Worm (Caenorhabditis elegans) whole organism, young adult: Measurements from ENCODE around the gene F44F4.9.

Experiments used
- B0261.1 ChIP-seq: sonication (generic microtip); optimal IDR thresholded peaks from 2 replicates; lab custom pipeline; 2016; ENCODE audit warnings: mild to moderate bottlenecking, missing genetic modification characterization, moderate library complexity, missing compliant biosample characterization
- C17E4.6 ChIP-seq: fragments of 200-800 bp; sonication (Bioruptor generic); IDR thresholded peaks from 2 replicates; pipeline ENCODE4 v1.3.6; 2022; ENCODE audit warnings: missing genetic modification reagents, missing genetic modification characterization, missing compliant biosample characterization
- F37B4.10 ChIP-seq: fragments of 200-800 bp; sonication (Bioruptor generic); IDR thresholded peaks from 2 replicates; pipeline ENCODE4 v1.3.6; 2022; ENCODE audit warnings: missing genetic modification characterization, missing compliant biosample characterization
- F52B5.7 ChIP-seq: sonication (generic microtip); optimal IDR thresholded peaks from 2 replicates; lab custom pipeline; 2016; ENCODE audit warnings: mild to moderate bottlenecking, missing genetic modification characterization, missing compliant biosample characterization
- F55B11.4 ChIP-seq: sonication (generic microtip); optimal IDR thresholded peaks from 2 replicates; lab custom pipeline; 2016; ENCODE audit warnings: missing compliant biosample characterization, missing genetic modification characterization, borderline replicate concordance; ENCODE audit not compliant: insufficient read depth
- F57A8.1 ChIP-seq: fragments of 200-800 bp; sonication (Bioruptor generic); optimal IDR thresholded peaks from 2 replicates; lab custom pipeline; 2018; ENCODE audit warnings: mild to moderate bottlenecking, missing genetic modification characterization, moderate library complexity, missing compliant biosample characterization
- K12H6.12 ChIP-seq: fragments of 200-800 bp; sonication (Bioruptor generic); optimal IDR thresholded peaks from 2 replicates; lab custom pipeline; 2018; ENCODE audit warnings: mild to moderate bottlenecking, missing genetic modification characterization, missing compliant biosample characterization
- aptf-2 ChIP-seq: fragments of 200-800 bp; sonication (Bioruptor generic); conservative IDR thresholded peaks from 2 replicates; pipeline ENCODE4 v1.3.6; 2022; ENCODE audit warnings: missing genetic modification reagents, missing genetic modification characterization, missing compliant biosample characterization
- attf-3 ChIP-seq: fragments of 200-800 bp; sonication (Bioruptor generic); conservative IDR thresholded peaks from 2 replicates; pipeline ENCODE4 v1.3.6; 2022; ENCODE audit warnings: missing genetic modification reagents, missing genetic modification characterization, missing compliant biosample characterization
- attf-5 ChIP-seq: fragments of 200-800 bp; sonication (Bioruptor generic); optimal IDR thresholded peaks from 2 replicates; lab custom pipeline; 2018; ENCODE audit warnings: mild to moderate bottlenecking, missing genetic modification characterization, missing compliant biosample characterization
- attf-6 ChIP-seq: fragments of 200-800 bp; sonication (Bioruptor generic); IDR thresholded peaks from 2 replicates; pipeline ENCODE4 v1.3.6; 2022; ENCODE audit warnings: missing genetic modification reagents, missing genetic modification characterization, missing compliant biosample characterization
- cebp-1 ChIP-seq, 2 experiments: fragments of 200-800 bp in 1 of 2; sonication (Bioruptor generic) in 1 of 2; sonication (generic microtip) in 1 of 2; IDR thresholded peaks in 1 of 2; optimal IDR thresholded peaks in 1 of 2; 2 replicates each; pipeline versions ENCODE4 v1.3.6 to Lab custom; 2017 to 2022; ENCODE audit warnings: missing compliant biosample characterization in 2 of 2, missing genetic modification characterization in 2 of 2, mild to moderate bottlenecking in 1 of 2, missing genetic modification reagents in 1 of 2, moderate library complexity in 1 of 2
- ceh-58 ChIP-seq: fragments of 200-800 bp; sonication (Bioruptor generic); IDR thresholded peaks from 2 replicates; pipeline ENCODE4 v1.3.6; 2022; ENCODE audit warnings: missing genetic modification characterization, missing compliant biosample characterization
- dpl-1 ChIP-seq: fragments of 150-350 bp; optimal IDR thresholded peaks from 2 replicates; lab custom pipeline; 2014; ENCODE audit warnings: missing biosample characterization, missing genetic modification reagents, missing genetic modification characterization
- efl-1 ChIP-seq: fragments of 150-350 bp; optimal IDR thresholded peaks from 2 replicates; lab custom pipeline; 2014; ENCODE audit warnings: missing biosample characterization, missing genetic modification reagents, missing genetic modification characterization
- egl-18 ChIP-seq: fragments of 200-800 bp; sonication (Bioruptor generic); IDR thresholded peaks from 2 replicates; pipeline ENCODE4 v1.3.6; 2022; ENCODE audit warnings: missing genetic modification reagents, missing genetic modification characterization, missing compliant biosample characterization
- hrde-1 ChIP-seq: sonication (generic microtip); optimal IDR thresholded peaks from 2 replicates; lab custom pipeline; 2016; ENCODE audit warnings: missing genetic modification characterization, mild to moderate bottlenecking, missing compliant biosample characterization, moderate library complexity, missing genotype, missing genetic modification reagents, borderline replicate concordance
- lag-1 ChIP-seq: fragments of 200-800 bp; sonication (Bioruptor generic); IDR thresholded peaks from 2 replicates; pipeline ENCODE4 v1.3.6; 2022; ENCODE audit warnings: missing genetic modification reagents, missing genetic modification characterization, missing compliant biosample characterization
- let-607 ChIP-seq, 2 experiments: fragments of 200-800 bp in 1 of 2; sonication (Bioruptor generic) in 1 of 2; sonication (generic microtip) in 1 of 2; optimal IDR thresholded peaks; 2 replicates each; lab custom pipeline; 2016 to 2018; ENCODE audit warnings: mild to moderate bottlenecking in 2 of 2, missing compliant biosample characterization in 2 of 2, missing genetic modification characterization in 2 of 2, moderate library complexity in 2 of 2, missing genotype in 1 of 2
- lin-26 ChIP-seq: fragments of 200-800 bp; sonication (Bioruptor generic); IDR thresholded peaks from 2 replicates; pipeline ENCODE4 v1.3.6; 2022; ENCODE audit warnings: missing genetic modification reagents, missing genetic modification characterization, missing compliant biosample characterization
- lin-54 ChIP-seq: fragments of 200-800 bp; sonication (Bioruptor generic); optimal IDR thresholded peaks from 2 replicates; lab custom pipeline; 2018; ENCODE audit warnings: mild to moderate bottlenecking, missing genetic modification characterization, missing compliant biosample characterization
- lsy-27 ChIP-seq: sonication (generic microtip); optimal IDR thresholded peaks from 2 replicates; lab custom pipeline; 2017; ENCODE audit warnings: missing genetic modification characterization, mild to moderate bottlenecking, missing compliant biosample characterization, antibody characterized with exemption, missing genotype, borderline replicate concordance; ENCODE audit not compliant: insufficient read depth
- madf-6 ChIP-seq: fragments of 200-800 bp; sonication (Bioruptor generic); IDR thresholded peaks from 2 replicates; pipeline ENCODE4 v1.3.6; 2022; ENCODE audit warnings: missing genetic modification reagents, missing genetic modification characterization, missing compliant biosample characterization
- mes-4 ChIP-seq: sonication (generic microtip); optimal IDR thresholded peaks from 2 replicates; lab custom pipeline; 2016; ENCODE audit warnings: missing genotype, missing genetic modification characterization, missing compliant biosample characterization
- nfya-2 ChIP-seq: fragments of 200-800 bp; sonication (Bioruptor generic); IDR thresholded peaks from 2 replicates; pipeline ENCODE4 v1.3.6; 2022; ENCODE audit warnings: missing genetic modification reagents, missing genetic modification characterization, missing compliant biosample characterization
- nhr-120 ChIP-seq: fragments of 200-800 bp; sonication (Bioruptor generic); IDR thresholded peaks from 2 replicates; pipeline ENCODE4 v1.3.6; 2022; ENCODE audit warnings: missing genetic modification characterization, missing compliant biosample characterization
- nhr-27 ChIP-seq: fragments of 200-800 bp; sonication (Bioruptor generic); optimal IDR thresholded peaks from 2 replicates; lab custom pipeline; 2018; ENCODE audit warnings: mild to moderate bottlenecking, missing genetic modification characterization, moderate library complexity, missing compliant biosample characterization
- nhr-90 ChIP-seq: sonication (generic microtip); optimal IDR thresholded peaks from 2 replicates; lab custom pipeline; 2016; ENCODE audit warnings: missing genotype, mild to moderate bottlenecking, missing genetic modification characterization, missing compliant biosample characterization
- pha-4 ChIP-seq: fragments of 150-350 bp; sonication (generic microtip); optimal IDR thresholded peaks from 2 replicates; lab custom pipeline; 2014; ENCODE audit warnings: missing biosample characterization, missing genetic modification reagents, missing genetic modification characterization
- rcor-1 ChIP-seq: fragments of 200-800 bp; sonication (Bioruptor generic); IDR thresholded peaks from 2 replicates; pipeline ENCODE4 v1.3.6; 2022; ENCODE audit warnings: missing genetic modification reagents, missing genetic modification characterization, missing compliant biosample characterization
- rec-8 ChIP-seq, 2 experiments: sonication (generic microtip); optimal IDR thresholded peaks; 2 replicates each; lab custom pipeline; 2016; ENCODE audit warnings: mild to moderate bottlenecking in 2 of 2, missing genetic modification characterization in 2 of 2, missing genetic modification reagents in 2 of 2, missing genotype in 2 of 2, missing biosample characterization in 1 of 2, missing compliant biosample characterization in 1 of 2, moderate library complexity in 1 of 2
- repo-1 ChIP-seq: sonication (generic microtip); optimal IDR thresholded peaks from 2 replicates; lab custom pipeline; 2017; ENCODE audit warnings: mild to moderate bottlenecking, missing genetic modification characterization, missing compliant biosample characterization
- rpc-1 ChIP-seq, 2 experiments: fragments of 150-350 bp in 1 of 2; sonication (generic microtip) in 1 of 2; optimal IDR thresholded peaks; 2 replicates each; lab custom pipeline; 2014 to 2018; ENCODE audit warnings: missing biosample characterization in 1 of 2, missing genetic modification characterization in 1 of 2, missing genetic modification reagents in 1 of 2, missing genotype in 1 of 2
- snpc-4 ChIP-seq, 5 experiments: fragments of 150-350 bp in 1 of 5; sonication (generic microtip) in 4 of 5; optimal IDR thresholded peaks; 2 replicates each; lab custom pipeline; 2014 to 2018; ENCODE audit warnings: missing genetic modification characterization in 5 of 5, missing biosample characterization in 3 of 5, antibody characterized with exemption in 2 of 5, mild to moderate bottlenecking in 2 of 5, missing compliant biosample characterization in 2 of 5, missing genotype in 2 of 5, moderate library complexity in 2 of 5, missing genetic modification reagents in 1 of 5
- sptf-2 ChIP-seq: fragments of 200-800 bp; sonication (Bioruptor generic); optimal IDR thresholded peaks from 2 replicates; lab custom pipeline; 2018; ENCODE audit warnings: mild to moderate bottlenecking, missing genetic modification characterization, missing compliant biosample characterization
- unc-62 ChIP-seq: fragments of 150-350 bp; optimal IDR thresholded peaks from 2 replicates; lab custom pipeline; 2014; ENCODE audit warnings: missing biosample characterization, missing genetic modification reagents, missing genetic modification characterization
- ztf-25 ChIP-seq: fragments of 200-800 bp; sonication (Bioruptor generic); IDR thresholded peaks from 2 replicates; pipeline ENCODE4 v1.3.6; 2022; ENCODE audit warnings: missing genetic modification reagents, missing genetic modification characterization, missing compliant biosample characterization
- ztf-26 ChIP-seq: sonication (generic microtip); optimal IDR thresholded peaks from 2 replicates; lab custom pipeline; 2017; ENCODE audit warnings: missing genetic modification characterization, missing compliant biosample characterization

The F44F4.9 gene

ce11 chrII:10915732-10916131 lies at the start of gene F44F4.9:
Gene F44F4.9 (minus strand): TSS chrII:10915832.
- TF ChIP-seq mes-4 (tag; lab: Kevin White, UChicago), result no peak
- TF ChIP-seq B0261.1 (tag; lab: Kevin White, UChicago), result no peak
- TF ChIP-seq F37B4.10 (GFP tag; lab: Robert Waterston, UW), result no peak
- TF ChIP-seq nhr-120 (GFP tag; lab: Robert Waterston, UW), result no peak
- TF ChIP-seq aptf-2 (GFP tag; lab: Robert Waterston, UW), result no peak

- no peak for TF ChIP-seq attf-3
Measured at ce11 chrII:10964748-10965147, 49.1 kb upstream of the F44F4.9 start.

- no peak for TF ChIP-seq nhr-27 (tag; lab: Kevin White, UChicago)
- TF ChIP-seq attf-6, result no peak
- no peak for TF ChIP-seq pha-4 (tag; lab: Kevin White, UChicago)
- no peak for TF ChIP-seq repo-1 (tag; lab: Kevin White, UChicago)
- TF ChIP-seq F55B11.4, result no peak
- TF ChIP-seq ceh-58, result no peak
- TF ChIP-seq hrde-1 (tag; lab: Kevin White, UChicago), result no peak
- no peak for TF ChIP-seq ztf-25
- TF ChIP-seq aptf-2 (GFP tag; lab: Robert Waterston, UW), result no peak
- no peak for TF ChIP-seq let-607 (tag; optimal IDR thresholded peaks at IDR 0.05; lab: Kevin White, UChicago)
- TF ChIP-seq snpc-4 (GFP tag; optimal IDR thresholded peaks at IDR 0.05; lab: Kevin White, UChicago), result no peak
- TF ChIP-seq snpc-4 (tag; optimal IDR thresholded peaks at IDR 0.05; lab: Kevin White, UChicago), result no peak
Measured at ce11 chrII:10959676-10960075, 44.0 kb upstream of the F44F4.9 start.

ce11 chrII:10959138-10959537 lies 43.5 kb upstream of the F44F4.9 start:
- TF ChIP-seq unc-62 (GFP tag; lab: Kevin White, UChicago) (no peak), rcor-1 (GFP tag; lab: Robert Waterston, UW) (no peak), nhr-90 (tag; lab: Kevin White, UChicago) (no peak)

- no peak for TF ChIP-seq lsy-27
- no peak for TF ChIP-seq sptf-2 (GFP tag; lab: Kevin White, UChicago)
- no peak for TF ChIP-seq rec-8 (tag; optimal IDR thresholded peaks at IDR 0.05; lab: Kevin White, UChicago)
- no peak for TF ChIP-seq cebp-1 (GFP tag; IDR thresholded peaks at IDR 0.05; lab: Robert Waterston, UW)
- no peak for TF ChIP-seq cebp-1 (tag; optimal IDR thresholded peaks at IDR 0.05; lab: Kevin White, UChicago)
- TF ChIP-seq egl-18 (GFP tag; lab: Robert Waterston, UW), result no peak
- no peak for TF ChIP-seq C17E4.6 (GFP tag; lab: Robert Waterston, UW)
- no peak for TF ChIP-seq dpl-1 (GFP tag; lab: Kevin White, UChicago)
- no peak for TF ChIP-seq lin-54 (GFP tag; lab: Kevin White, UChicago)
- no peak for TF ChIP-seq lag-1
- no peak for TF ChIP-seq ztf-26 (tag; lab: Kevin White, UChicago)
- TF ChIP-seq madf-6 (GFP tag; lab: Robert Waterston, UW), result no peak
- no peak for TF ChIP-seq attf-5 (GFP tag; lab: Kevin White, UChicago)
- TF ChIP-seq attf-6, result no peak
- TF ChIP-seq F52B5.7 (tag; lab: Kevin White, UChicago), result no peak
- TF ChIP-seq nfya-2, result no peak
- no peak for TF ChIP-seq lin-26 (GFP tag; lab: Robert Waterston, UW)
- no peak for TF ChIP-seq rpc-1 (optimal IDR thresholded peaks at IDR 0.05; lab: Kevin White, UChicago)
- no peak for TF ChIP-seq rpc-1 (tag; optimal IDR thresholded peaks at IDR 0.05; lab: Kevin White, UChicago)
- no peak for TF ChIP-seq F57A8.1 (GFP tag; lab: Kevin White, UChicago)
- TF ChIP-seq K12H6.12 (tag; lab: Kevin White, UChicago), result no peak
- no peak for TF ChIP-seq efl-1 (GFP tag; lab: Kevin White, UChicago)
Measured at ce11 chrII:10956793-10957192, 41.2 kb upstream of the F44F4.9 start, which contains the start of gene R03D7.8. Gene R03D7.8 (minus strand): TSS chrII:10956893.
